Worm (Caenorhabditis elegans) whole organism, L4 larva: Measurements from ENCODE around the gene glb-16.

Experiments used
- F37D6.2 ChIP-seq: sonication (generic microtip); optimal IDR thresholded peaks from 2 replicates; lab custom pipeline; 2016; ENCODE audit warnings: mild to moderate bottlenecking, missing genetic modification characterization, missing compliant biosample characterization
- F44E2.7 ChIP-seq: fragments of 200-800 bp; sonication (Bioruptor generic); IDR thresholded peaks from 2 replicates; pipeline ENCODE4 v2.1.2; 2022; ENCODE audit warnings: missing genetic modification characterization, missing compliant biosample characterization
- F49E8.2 ChIP-seq: sonication (generic microtip); optimal IDR thresholded peaks from 2 replicates; lab custom pipeline; 2016; ENCODE audit warnings: missing compliant biosample characterization, mild to moderate bottlenecking, missing genetic modification characterization, borderline replicate concordance
- Y105C5A.15 ChIP-seq: fragments of 200-800 bp; sonication (Bioruptor generic); IDR thresholded peaks from 2 replicates; pipeline ENCODE4 v1.3.6; 2022; ENCODE audit warnings: missing genetic modification characterization, missing compliant biosample characterization
- Y48G9A.11 ChIP-seq: fragments of 200-800 bp; sonication (Bioruptor generic); IDR thresholded peaks from 2 replicates; pipeline ENCODE4 v1.3.6; 2022; ENCODE audit warnings: missing genetic modification reagents, missing genetic modification characterization, missing compliant biosample characterization
- Y75B8A.6 ChIP-seq: fragments of 200-800 bp; sonication (Bioruptor generic); IDR thresholded peaks from 2 replicates; pipeline ENCODE4 v1.3.6; 2022; ENCODE audit warnings: missing genetic modification reagents, missing genetic modification characterization, missing compliant biosample characterization
- aha-1 ChIP-seq: fragments of 150-350 bp; peaks from one replicate; lab custom pipeline; 2014; ENCODE audit warnings: missing biosample characterization, missing genetic modification characterization
- arid-1 ChIP-seq: fragments of 200-800 bp; sonication (Bioruptor generic); conservative IDR thresholded peaks from 2 replicates; pipeline ENCODE4 v1.3.6; 2022; ENCODE audit warnings: missing genetic modification reagents, missing genetic modification characterization, missing compliant biosample characterization
- ces-1 ChIP-seq: fragments of 150-350 bp; sonication (generic microtip); optimal IDR thresholded peaks from 4 replicates; lab custom pipeline; 2014; ENCODE audit warnings: missing biosample characterization, missing genetic modification reagents, missing genetic modification characterization
- daf-12 ChIP-seq: fragments of 150-350 bp; optimal IDR thresholded peaks from 2 replicates; lab custom pipeline; 2014; ENCODE audit warnings: missing biosample characterization, missing genetic modification reagents, missing genetic modification characterization
- daf-16 ChIP-seq, 3 experiments: sonication (generic microtip); optimal IDR thresholded peaks; 2 replicates each; lab custom pipeline; 2016 to 2017; ENCODE audit warnings: missing genetic modification characterization in 3 of 3, missing genetic modification reagents in 3 of 3, mild to moderate bottlenecking in 2 of 3, missing compliant biosample characterization in 2 of 3, missing biosample characterization in 1 of 3, moderate library complexity in 1 of 3
- daf-19 ChIP-seq: fragments of 200-800 bp; sonication (Bioruptor generic); conservative IDR thresholded peaks from 2 replicates; pipeline ENCODE4 v1.3.6; 2022; ENCODE audit warnings: missing genetic modification characterization, missing compliant biosample characterization
- dmd-8 ChIP-seq: fragments of 200-800 bp; sonication (Bioruptor generic); IDR thresholded peaks from 2 replicates; pipeline ENCODE4 v1.3.6; 2022; ENCODE audit warnings: missing genetic modification characterization, missing compliant biosample characterization
- duxl-1 ChIP-seq: sonication (generic microtip); optimal IDR thresholded peaks from 2 replicates; lab custom pipeline; 2016; ENCODE audit warnings: mild to moderate bottlenecking, missing genetic modification characterization, moderate library complexity, missing compliant biosample characterization; ENCODE audit not compliant: poor library complexity
- egl-43 ChIP-seq: fragments of 200-800 bp; sonication (Bioruptor generic); IDR thresholded peaks from 2 replicates; pipeline ENCODE4 v1.3.6; 2022; ENCODE audit warnings: missing genetic modification reagents, missing genetic modification characterization, missing compliant biosample characterization
- fos-1 ChIP-seq: fragments of 150-350 bp; optimal IDR thresholded peaks from 2 replicates; lab custom pipeline; 2014; ENCODE audit warnings: missing biosample characterization, missing genetic modification characterization
- hmg-1.1 ChIP-seq: fragments of 200-800 bp; sonication (Bioruptor generic); IDR thresholded peaks from 2 replicates; pipeline ENCODE4 v1.3.6; 2022; ENCODE audit warnings: missing genetic modification reagents, missing genetic modification characterization, missing compliant biosample characterization
- mdt-29 ChIP-seq: fragments of 200-800 bp; sonication (Bioruptor generic); IDR thresholded peaks from 2 replicates; pipeline ENCODE4 v1.3.6; 2022; ENCODE audit warnings: missing genetic modification reagents, missing genetic modification characterization, missing compliant biosample characterization
- mes-2 ChIP-seq: sonication (generic microtip); optimal IDR thresholded peaks from 2 replicates; lab custom pipeline; 2016; ENCODE audit warnings: missing genotype, mild to moderate bottlenecking, missing genetic modification characterization, missing compliant biosample characterization; ENCODE audit not compliant: poor library complexity, severe bottlenecking
- nhr-11 ChIP-seq: fragments of 150-350 bp; optimal IDR thresholded peaks from 2 replicates; lab custom pipeline; 2014; ENCODE audit warnings: missing biosample characterization, missing genetic modification characterization
- nhr-28 ChIP-seq: fragments of 150-350 bp; optimal IDR thresholded peaks from 2 replicates; lab custom pipeline; 2014; ENCODE audit warnings: missing biosample characterization, missing genetic modification characterization
- nhr-76 ChIP-seq: fragments of 150-350 bp; optimal IDR thresholded peaks from 2 replicates; lab custom pipeline; 2014; ENCODE audit warnings: missing biosample characterization, missing genetic modification characterization
- pha-4 ChIP-seq, 2 experiments: fragments of 150-350 bp in 1 of 2; fragments of 200-800 bp in 1 of 2; sonication (Bioruptor generic) in 1 of 2; IDR thresholded peaks in 1 of 2; optimal IDR thresholded peaks in 1 of 2; 2 replicates each; pipeline versions ENCODE4 v1.3.6 to Lab custom; 2014 to 2022; ENCODE audit warnings: missing genetic modification characterization in 2 of 2, missing genetic modification reagents in 2 of 2, missing biosample characterization in 1 of 2, missing compliant biosample characterization in 1 of 2
- skn-1 ChIP-seq: fragments of 150-350 bp; optimal IDR thresholded peaks from 2 replicates; lab custom pipeline; 2014; ENCODE audit warnings: missing biosample characterization, missing genetic modification characterization
- snpc-1.2 ChIP-seq: fragments of 200-800 bp; sonication (Bioruptor generic); IDR thresholded peaks from 2 replicates; pipeline ENCODE4 v1.3.6; 2022; ENCODE audit warnings: missing genetic modification reagents, missing genetic modification characterization, missing compliant biosample characterization
- tra-1 ChIP-seq: fragments of 200-800 bp; sonication (Bioruptor generic); IDR thresholded peaks from 2 replicates; pipeline ENCODE4 v1.3.6; 2022; ENCODE audit warnings: missing genetic modification reagents, missing genetic modification characterization, missing compliant biosample characterization
- unc-39 ChIP-seq: sonication (generic microtip); optimal IDR thresholded peaks from 2 replicates; lab custom pipeline; 2017; ENCODE audit warnings: missing biosample characterization, missing genetic modification characterization
- unc-62 ChIP-seq, 3 experiments: fragments of 150-350 bp in 1 of 3; sonication (generic microtip); optimal IDR thresholded peaks in 2 of 3; peaks in 1 of 3; 1 replicate in 1 of 3; 2 replicates in 2 of 3; lab custom pipeline; 2014 to 2017; ENCODE audit warnings: missing biosample characterization in 3 of 3, missing genetic modification characterization in 3 of 3, missing genetic modification reagents in 3 of 3, missing genotype in 1 of 3
- vab-7 ChIP-seq: fragments of 200-800 bp; sonication (Bioruptor generic); IDR thresholded peaks from 2 replicates; pipeline ENCODE4 v1.3.6; 2022; ENCODE audit warnings: missing genetic modification reagents, missing genetic modification characterization, missing compliant biosample characterization
- zip-11 ChIP-seq: fragments of 200-800 bp; sonication (Bioruptor generic); IDR thresholded peaks from 2 replicates; pipeline ENCODE4 v1.3.6; 2022; ENCODE audit warnings: missing genetic modification characterization, missing compliant biosample characterization

Gene glb-16

ce11 chrX:7519569-7519968 lies 20.4 kb downstream of the glb-16 start, which contains the start of gene chts-1:
TSS of gene chts-1 (minus strand) at chrX:7519669.
- TF ChIP-seq ces-1 (GFP tag; lab: Kevin White, UChicago) (no peak), egl-43 (GFP tag; lab: Robert Waterston, UW) (no peak), daf-16 (GFP tag; optimal IDR thresholded peaks at IDR 0.05; lab: Kevin White, UChicago) (no peak), daf-16 (tag; optimal IDR thresholded peaks at IDR 0.05; lab: Kevin White, UChicago) (no peak), unc-62 (GFP tag; optimal IDR thresholded peaks at IDR 0.05 in 1 of 2; lab: Kevin White, UChicago) (peak in 1 of 2 experiments; percentile 85), unc-62 (tag; optimal IDR thresholded peaks at IDR 0.05; lab: Kevin White, UChicago) (no peak), vab-7 (GFP tag; lab: Robert Waterston, UW) (no peak)

ce11 chrX:7512714-7513113 lies 27.2 kb downstream of the glb-16 start:
- no peak for TF ChIP-seq tra-1 (GFP tag; lab: Robert Waterston, UW)
- TF ChIP-seq unc-62 (GFP tag; optimal IDR thresholded peaks at IDR 0.05 in 1 of 2; lab: Kevin White, UChicago) = peak in 1 of 2 experiments; percentile 65
- TF ChIP-seq unc-62 (tag; optimal IDR thresholded peaks at IDR 0.05; lab: Kevin White, UChicago) = no peak

- TF ChIP-seq hmg-1.1 (GFP tag; lab: Robert Waterston, UW) (no peak), aha-1 (tag; lab: Kevin White, UChicago) (peak; percentile 55), nhr-28 (tag; lab: Kevin White, UChicago) (no peak), vab-7 (GFP tag; lab: Robert Waterston, UW) (0 out of 2 replicates have a peak, but pooled peaks have one; percentile 39), unc-39 (tag; lab: Kevin White, UChicago) (no peak), snpc-1.2 (peak; percentile 68), Y48G9A.11 (GFP tag; lab: Robert Waterston, UW) (0 out of 2 replicates have a peak, but pooled peaks have one; percentile 20), daf-12 (tag; lab: Kevin White, UChicago) (no peak), zip-11 (GFP tag; lab: Robert Waterston, UW) (0 out of 2 replicates have a peak, but pooled peaks have one; percentile 27), Y75B8A.6 (GFP tag; lab: Robert Waterston, UW) (0 out of 2 replicates have a peak, but pooled peaks have one; percentile 32), nhr-11 (tag; lab: Kevin White, UChicago) (no peak), skn-1 (tag; lab: Kevin White, UChicago) (no peak), daf-16 (GFP tag; optimal IDR thresholded peaks at IDR 0.05; lab: Kevin White, UChicago) (peak in 1 of 2 experiments; percentile 36), daf-16 (tag; optimal IDR thresholded peaks at IDR 0.05; lab: Kevin White, UChicago) (no peak), daf-19 (GFP tag; lab: Robert Waterston, UW) (0 out of 2 replicates have a peak, but pooled peaks have one; percentile 64), pha-4 (GFP tag; IDR thresholded peaks at IDR 0.05; lab: Robert Waterston, UW) (no peak), pha-4 (tag; optimal IDR thresholded peaks at IDR 0.05; lab: Kevin White, UChicago) (no peak), F49E8.2 (tag; lab: Kevin White, UChicago) (peak; percentile 16), Y105C5A.15 (GFP tag; lab: Robert Waterston, UW) (0 out of 2 replicates have a peak, but pooled peaks have one; percentile 59), mdt-29 (GFP tag; lab: Robert Waterston, UW) (no peak), arid-1 (peak; percentile 62; the same call in 1 of the 2 replicates), mes-2 (peak; percentile 42), F44E2.7 (GFP tag; lab: Robert Waterston, UW) (no peak), egl-43 (GFP tag; lab: Robert Waterston, UW) (0 out of 2 replicates have a peak, but pooled peaks have one; percentile 51)
Observed at ce11 chrX:7507141-7507540, 32.8 kb downstream of the glb-16 start.

- TF ChIP-seq F37D6.2 (tag; lab: Kevin White, UChicago) (no peak), duxl-1 (tag; lab: Kevin White, UChicago) (no peak), vab-7 (GFP tag; lab: Robert Waterston, UW) (no peak), nhr-76 (no peak), snpc-1.2 (no peak), nhr-11 (tag; lab: Kevin White, UChicago) (no peak), dmd-8 (GFP tag; lab: Robert Waterston, UW) (no peak), fos-1 (tag; lab: Kevin White, UChicago) (no peak)
Observed at ce11 chrX:7506533-7506932, 33.4 kb downstream of the glb-16 start, which contains the start of gene lgc-11. TSS of gene lgc-11 (minus strand) at chrX:7506633.
